Worm (Caenorhabditis elegans) whole organism, young adult: Measurements from ENCODE around the gene clec-205.

Experiments used
- B0261.1 ChIP-seq: sonication (generic microtip); optimal IDR thresholded peaks from 2 replicates; lab custom pipeline; 2016; ENCODE audit warnings: mild to moderate bottlenecking, missing genetic modification characterization, moderate library complexity, missing compliant biosample characterization
- F49E8.2 ChIP-seq: sonication (generic microtip); optimal IDR thresholded peaks from 3 replicates; lab custom pipeline; 2017; ENCODE audit warnings: missing genetic modification characterization, mild to moderate bottlenecking, missing compliant biosample characterization, antibody characterized with exemption, moderate library complexity; ENCODE audit not compliant: insufficient read depth
- F57C9.4 ChIP-seq: sonication (generic microtip); optimal IDR thresholded peaks from 2 replicates; lab custom pipeline; 2017; ENCODE audit warnings: mild to moderate bottlenecking, missing genetic modification characterization, missing compliant biosample characterization
- Y53F4B.3 ChIP-seq: fragments of 200-800 bp; sonication (Bioruptor generic); IDR thresholded peaks from 2 replicates; pipeline ENCODE4 v1.3.6; 2022; ENCODE audit warnings: missing genetic modification reagents, missing genetic modification characterization, missing compliant biosample characterization
- egl-18 ChIP-seq: fragments of 200-800 bp; sonication (Bioruptor generic); IDR thresholded peaks from 2 replicates; pipeline ENCODE4 v1.3.6; 2022; ENCODE audit warnings: missing genetic modification reagents, missing genetic modification characterization, missing compliant biosample characterization
- fkh-3 ChIP-seq: sonication (generic microtip); optimal IDR thresholded peaks from 2 replicates; lab custom pipeline; 2016; ENCODE audit warnings: mild to moderate bottlenecking, missing genetic modification characterization, missing compliant biosample characterization
- gei-17 ChIP-seq: fragments of 200-800 bp; sonication (Bioruptor generic); optimal IDR thresholded peaks from 2 replicates; lab custom pipeline; 2018; ENCODE audit warnings: mild to moderate bottlenecking, missing genetic modification characterization, missing compliant biosample characterization
- him-1 ChIP-seq: sonication (generic microtip); optimal IDR thresholded peaks from 2 replicates; lab custom pipeline; 2016; ENCODE audit warnings: missing genotype, missing genetic modification reagents, missing genetic modification characterization, missing compliant biosample characterization
- mcd-1 ChIP-seq: fragments of 200-800 bp; sonication (Bioruptor generic); IDR thresholded peaks from 2 replicates; pipeline ENCODE4 v1.3.6; 2022; ENCODE audit warnings: missing genetic modification reagents, missing genetic modification characterization, missing compliant biosample characterization
- pha-4 ChIP-seq: fragments of 150-350 bp; sonication (generic microtip); optimal IDR thresholded peaks from 2 replicates; lab custom pipeline; 2014; ENCODE audit warnings: missing biosample characterization, missing genetic modification reagents, missing genetic modification characterization
- snpc-4 ChIP-seq, 5 experiments: fragments of 150-350 bp in 1 of 5; sonication (generic microtip) in 4 of 5; optimal IDR thresholded peaks; 2 replicates each; lab custom pipeline; 2014 to 2018; ENCODE audit warnings: missing genetic modification characterization in 5 of 5, missing biosample characterization in 3 of 5, antibody characterized with exemption in 2 of 5, mild to moderate bottlenecking in 2 of 5, missing compliant biosample characterization in 2 of 5, missing genotype in 2 of 5, moderate library complexity in 2 of 5, missing genetic modification reagents in 1 of 5
- unc-62 ChIP-seq: fragments of 150-350 bp; optimal IDR thresholded peaks from 2 replicates; lab custom pipeline; 2014; ENCODE audit warnings: missing biosample characterization, missing genetic modification reagents, missing genetic modification characterization

DNA sequence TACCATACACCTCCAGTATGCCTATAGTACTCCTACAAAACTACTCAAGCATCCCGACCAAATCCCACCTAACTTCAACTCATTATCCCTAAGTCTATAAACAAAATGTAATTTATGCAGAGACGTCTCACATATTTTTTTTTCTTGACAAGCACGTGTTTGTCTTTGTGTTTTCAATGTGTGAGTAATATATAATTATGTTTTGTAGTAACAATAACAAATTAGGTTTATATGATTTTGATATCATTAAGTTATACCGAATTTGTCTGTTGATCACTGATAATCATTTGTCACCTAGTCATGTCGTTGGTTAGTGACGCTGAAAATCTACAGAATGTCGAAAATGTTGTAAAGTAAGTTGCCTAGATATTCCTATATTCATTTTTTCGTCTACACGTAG, 40.8 kb upstream of the clec-205 start, which contains the start of gene srw-102:
- TF ChIP-seq egl-18 (GFP tag; lab: Robert Waterston, UW) = no peak
- no peak for TF ChIP-seq him-1 (tag; lab: Kevin White, UChicago)
- TF ChIP-seq gei-17 (GFP tag; lab: Kevin White, UChicago) = no peak
- no peak for TF ChIP-seq unc-62 (GFP tag; lab: Kevin White, UChicago)
- no peak for TF ChIP-seq B0261.1 (tag; lab: Kevin White, UChicago)
- TF ChIP-seq F49E8.2 = no peak
- TF ChIP-seq F57C9.4 (tag; lab: Kevin White, UChicago) = no peak
- TF ChIP-seq mcd-1 = no peak
- no peak for TF ChIP-seq fkh-3
- no peak for TF ChIP-seq Y53F4B.3 (GFP tag; lab: Robert Waterston, UW)
- TF ChIP-seq snpc-4 (GFP tag; optimal IDR thresholded peaks at IDR 0.05; lab: Kevin White, UChicago) = no peak
- TF ChIP-seq snpc-4 (tag; optimal IDR thresholded peaks at IDR 0.05; lab: Kevin White, UChicago) = no peak
- no peak for TF ChIP-seq pha-4
